Worm (Caenorhabditis elegans): ENCODE results near the gene C33H5.1.

Gene C33H5.1

DNA sequence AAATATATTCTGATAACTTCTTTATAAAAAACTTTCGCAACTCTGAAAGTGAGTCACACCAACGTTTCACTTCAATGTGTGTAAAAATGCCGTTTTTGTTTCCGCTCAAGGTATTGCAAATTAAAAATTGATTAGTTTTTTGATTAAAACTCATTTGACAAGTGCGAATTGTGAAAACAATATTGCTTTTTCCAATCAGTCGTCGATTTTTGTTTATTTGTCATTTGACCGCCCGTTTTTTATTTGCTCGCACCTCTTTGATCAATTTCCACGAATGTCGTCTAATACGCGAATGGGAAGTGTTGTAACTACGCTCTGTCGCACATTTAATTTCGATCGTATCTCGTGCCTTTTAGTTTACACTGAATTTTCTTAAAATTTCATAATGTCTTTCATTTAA, 21.4 kb downstream of the C33H5.1 start, which contains the start of gene mvb-12 (continued):
- TF ChIP-seq akir-1 (GFP tag; optimal IDR thresholded peaks at IDR 0.05): no peak
- TF ChIP-seq athp-1 (tag; optimal IDR thresholded peaks at IDR 0.05): no peak
- TF ChIP-seq tbx-9 (tag; optimal IDR thresholded peaks at IDR 0.05; ENCODE audit: borderline replicate concordance): no peak
- no peak for TF ChIP-seq hlh-26 (GFP tag; conservative IDR thresholded peaks at IDR 0.05)
- no peak for TF ChIP-seq mes-4 (tag; optimal IDR thresholded peaks at IDR 0.05)
- TF ChIP-seq B0035.1 (tag; optimal IDR thresholded peaks at IDR 0.05): no peak

DNA sequence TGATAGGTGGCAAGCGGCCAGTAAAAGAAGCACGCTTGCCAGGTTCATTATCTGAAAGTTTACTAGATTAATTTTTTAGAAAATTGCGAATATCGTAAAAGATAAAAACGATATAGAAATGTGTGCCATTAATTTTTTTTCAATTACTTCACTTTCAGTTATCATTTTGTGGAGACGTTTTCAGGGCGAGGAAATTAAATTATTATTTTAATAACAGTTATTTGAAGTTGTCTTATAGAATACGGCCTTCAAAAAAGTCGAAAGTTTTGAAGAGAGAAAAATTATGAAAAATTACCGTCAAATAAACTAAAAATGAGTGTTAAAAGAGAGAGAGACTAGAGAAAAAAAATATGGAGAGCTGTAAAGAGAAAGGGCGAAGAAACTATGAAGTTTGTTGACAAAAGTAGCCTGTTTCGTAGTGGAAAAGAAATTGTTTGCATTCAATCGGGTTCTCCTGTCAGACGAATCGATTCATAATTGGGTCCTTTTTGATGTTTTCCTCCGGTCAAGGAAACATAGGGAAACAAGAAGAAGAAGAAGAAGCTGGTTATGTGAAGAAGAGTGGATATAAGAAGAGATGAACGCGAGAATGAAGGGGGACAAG, 26.0 kb downstream of the C33H5.1 start, which contains the start of gene erp-44.2:
erp-44.2 (minus strand) TSS at position 51 of the 604 bp plus-strand sequence.
- TF ChIP-seq C06A6.2 (GFP tag; conservative IDR thresholded peaks at IDR 0.05): no peak
- TF ChIP-seq ztf-6 (GFP tag; IDR thresholded peaks at IDR 0.05): no peak
- TF ChIP-seq fkh-3 (tag; optimal IDR thresholded peaks at IDR 0.05): no peak
- TF ChIP-seq hlh-12 (tag; optimal IDR thresholded peaks at IDR 0.05): no peak
- TF ChIP-seq nfyb-1 (GFP tag; IDR thresholded peaks at IDR 0.05): no peak
- TF ChIP-seq bed-1 (GFP tag; IDR thresholded peaks at IDR 0.05): no peak
- no peak for TF ChIP-seq ceh-91 (GFP tag; IDR thresholded peaks at IDR 0.05)
- no peak for TF ChIP-seq sdz-38 (tag; optimal IDR thresholded peaks at IDR 0.05)
- TF ChIP-seq die-1 (tag; optimal IDR thresholded peaks at IDR 0.05): no peak
- no peak for TF ChIP-seq unc-62 (GFP tag; optimal IDR thresholded peaks at IDR 0.05)
- no peak for TF ChIP-seq snpc-1.1 (tag; optimal IDR thresholded peaks at IDR 0.05; ENCODE audit: insufficient read depth)
- TF ChIP-seq F49E8.2 (tag; optimal IDR thresholded peaks at IDR 0.05; ENCODE audit: insufficient read depth): no peak
- TF ChIP-seq hlh-26 (GFP tag; conservative IDR thresholded peaks at IDR 0.05): no peak
- no peak for TF ChIP-seq snpc-4 (GFP tag; optimal IDR thresholded peaks at IDR 0.05)
- TF ChIP-seq snpc-4 (tag; optimal IDR thresholded peaks at IDR 0.05): no peak
- TF ChIP-seq snpc-3.4 (tag; optimal IDR thresholded peaks at IDR 0.05): no peak
- no peak for TF ChIP-seq pbrm-1 (GFP tag; IDR thresholded peaks at IDR 0.05)
- no peak for TF ChIP-seq zim-3 (tag; optimal IDR thresholded peaks at IDR 0.05)
- no peak for TF ChIP-seq madf-6 (GFP tag; IDR thresholded peaks at IDR 0.05)
- no peak for TF ChIP-seq cebp-2 (GFP tag; IDR thresholded peaks at IDR 0.05)
- no peak for TF ChIP-seq egl-18 (GFP tag; IDR thresholded peaks at IDR 0.05)

DNA sequence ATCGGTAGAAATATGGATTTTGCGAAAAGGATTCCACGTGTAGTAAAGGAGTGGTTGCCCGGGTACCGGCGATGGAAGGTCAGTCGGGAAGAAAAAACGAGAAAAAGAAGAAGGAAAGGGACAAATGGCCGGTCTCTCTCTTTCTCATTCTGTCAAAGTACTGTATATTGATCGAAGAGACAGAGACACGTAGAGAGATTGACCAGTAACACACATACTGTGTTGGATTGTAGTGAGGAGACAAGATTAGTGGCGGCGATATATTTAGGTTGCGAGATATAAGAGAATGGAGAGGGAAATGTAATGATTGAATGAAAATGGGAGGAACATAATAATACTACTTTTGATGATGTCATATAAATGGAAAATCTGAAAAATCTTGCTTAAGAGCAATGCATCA, 27.3 kb downstream of the C33H5.1 start:
- TF ChIP-seq unc-130 (GFP tag; optimal IDR thresholded peaks at IDR 0.05) (no peak), F23B12.7 (tag; optimal IDR thresholded peaks at IDR 0.05; ENCODE audit: insufficient read depth) (no peak), snpc-4 (GFP tag; optimal IDR thresholded peaks at IDR 0.05) (no peak), snpc-4 (tag; optimal IDR thresholded peaks at IDR 0.05) (no peak), nhr-179 (tag; optimal IDR thresholded peaks at IDR 0.05) (no peak), F55B11.4 (tag; optimal IDR thresholded peaks at IDR 0.05; ENCODE audit: borderline replicate concordance, insufficient read depth) (no peak), mel-28 (tag; optimal IDR thresholded peaks at IDR 0.05; ENCODE audit: borderline replicate concordance) (no peak), nfyb-1 (GFP tag; IDR thresholded peaks at IDR 0.05) (no peak), ceh-79 (tag; optimal IDR thresholded peaks at IDR 0.05) (no peak), attf-6 (GFP tag; IDR thresholded peaks at IDR 0.05) (no peak), ZK185.1 (tag; optimal IDR thresholded peaks at IDR 0.05; ENCODE audit: poor library complexity, severe bottlenecking) (no peak), akir-1 (GFP tag; optimal IDR thresholded peaks at IDR 0.05) (no peak), nhr-90 (tag; optimal IDR thresholded peaks at IDR 0.05) (no peak), sea-2 (GFP tag; IDR thresholded peaks at IDR 0.05) (no peak), hlh-26 (GFP tag; conservative IDR thresholded peaks at IDR 0.05) (no peak), F22D6.2 (tag; optimal IDR thresholded peaks at IDR 0.05) (no peak), snpc-1.1 (tag; optimal IDR thresholded peaks at IDR 0.05; ENCODE audit: insufficient read depth) (no peak), repo-1 (tag; optimal IDR thresholded peaks at IDR 0.05) (no peak)
